Fruit fly (Drosophila melanogaster) whole organism, wandering third instar larva: ENCODE measurements around the gene msl-1.

Experiments
- Dfd ChIP-seq: fragments of >200 bp; optimal IDR thresholded peaks from 2 replicates; lab custom pipeline; 2017; ENCODE audit warnings: missing biosample characterization, missing genetic modification characterization
- Hr78 ChIP-seq: fragments of >200 bp; optimal IDR thresholded peaks from 2 replicates; lab custom pipeline; 2017; ENCODE audit warnings: missing biosample characterization, missing genetic modification characterization
- Jra ChIP-seq: sonication (Bioruptor generic); optimal IDR thresholded peaks from 2 replicates; lab custom pipeline; 2016; ENCODE audit warnings: missing biosample characterization, missing genetic modification characterization
- Vsx2 ChIP-seq: fragments of 200-300, 225-300 bp; sonication (Bioruptor generic); optimal IDR thresholded peaks from 2 replicates; lab custom pipeline; 2018; ENCODE audit warnings: missing biosample characterization, missing genetic modification characterization; ENCODE audit not compliant: partially characterized antibody
- br ChIP-seq: fragments of 200-800 bp; sonication (Bioruptor generic); optimal IDR thresholded peaks from 2 replicates; lab custom pipeline; 2016; ENCODE audit warnings: missing biosample characterization, missing genetic modification characterization
- h ChIP-seq: fragments of 200-800 bp; sonication (Bioruptor generic); optimal IDR thresholded peaks from 3 replicates; lab custom pipeline; 2016; ENCODE audit warnings: missing biosample characterization, mild to moderate bottlenecking, missing genetic modification characterization
- psq ChIP-seq: fragments of 200-800 bp; sonication (Bioruptor generic); optimal IDR thresholded peaks from 3 replicates; lab custom pipeline; 2017; ENCODE audit warnings: missing biosample characterization, mild to moderate bottlenecking, missing genetic modification characterization, moderate library complexity
- rgr ChIP-seq: fragments of 200-800 bp; sonication (Bioruptor generic); optimal IDR thresholded peaks from 3 replicates; lab custom pipeline; 2016; ENCODE audit warnings: missing biosample characterization, mild to moderate bottlenecking, missing genetic modification characterization
- usp ChIP-seq: fragments of >200 bp; optimal IDR thresholded peaks from 2 replicates; lab custom pipeline; 2017; ENCODE audit warnings: missing biosample characterization, missing genetic modification characterization
- woc ChIP-seq: sonication (Bioruptor generic); optimal IDR thresholded peaks from 2 replicates; lab custom pipeline; 2016; ENCODE audit warnings: missing biosample characterization, mild to moderate bottlenecking, missing genetic modification characterization

DNA sequence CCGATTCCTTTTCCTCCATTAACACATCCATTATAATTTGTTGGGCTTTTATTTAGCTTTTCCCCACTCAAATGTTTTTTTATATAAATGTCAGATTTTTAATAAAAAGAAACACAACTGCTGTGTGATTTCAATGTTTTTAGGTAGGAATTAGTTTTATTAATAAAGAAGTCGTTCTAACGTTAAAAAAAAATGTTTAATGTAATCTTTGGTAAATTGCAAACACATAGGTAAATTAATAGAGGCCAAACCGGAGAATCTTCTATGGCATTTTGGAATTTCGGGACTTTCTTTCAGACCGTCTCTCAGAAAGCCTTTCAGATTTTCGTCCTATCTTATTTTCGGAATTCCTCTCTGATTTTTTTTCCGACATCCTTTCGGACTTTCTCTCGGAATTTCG, 15.4 kb downstream of the msl-1 start, which contains the start of gene CG43339:
- TF ChIP-seq usp (GFP tag; lab: Kevin White, UChicago) (no peak), woc (GFP tag; lab: Kevin White, UChicago) (no peak), h (no peak), br (GFP tag; lab: Kevin White, UChicago) (no peak), Hr78 (no peak), psq (GFP tag; lab: Kevin White, UChicago) (no peak), Dfd (GFP tag; lab: Kevin White, UChicago) (no peak), Vsx2 (GFP tag; lab: Kevin White, UChicago) (no peak), rgr (GFP tag; lab: Kevin White, UChicago) (no peak), Jra (GFP tag; lab: Kevin White, UChicago) (no peak)
